Fruit fly (Drosophila melanogaster): Measurements from ENCODE around the gene CG46525.

CG46525 gene

DNA sequence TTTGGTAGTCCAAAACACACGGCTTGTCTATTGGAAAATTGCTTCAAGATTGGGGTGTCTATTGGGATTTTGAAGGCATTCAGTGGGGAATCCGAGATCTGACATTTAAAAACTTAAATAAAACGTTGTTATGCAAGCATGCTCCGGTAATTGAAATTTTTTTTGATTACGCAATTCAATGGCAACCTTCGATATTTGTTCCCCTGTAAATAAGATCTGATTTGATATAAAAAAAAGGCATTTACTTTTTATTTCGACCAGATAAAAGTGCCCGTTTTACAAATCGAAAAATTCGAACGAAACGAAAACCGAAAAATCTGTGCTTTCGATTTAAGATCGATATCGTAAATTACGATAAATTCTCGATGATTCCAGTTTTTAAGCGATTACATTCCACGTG is 3.8 kb downstream of the CG46525 start, which contains the start of the genes CG13733 and qjt:
CG13733 (minus strand) TSS at position 101 of the 400 bp plus-strand sequence.
qjt (plus strand) TSS at position 271 of the 400 bp plus-strand sequence.
- TF ChIP-seq ey (GFP tag; optimal IDR thresholded peaks at IDR 0.05): no peak
- no peak for TF ChIP-seq sv (GFP tag; optimal IDR thresholded peaks at IDR 0.05)
- no peak for TF ChIP-seq h (GFP tag; optimal IDR thresholded peaks at IDR 0.05)
- no peak for TF ChIP-seq Dfd (GFP tag; optimal IDR thresholded peaks at IDR 0.05)
- no peak for TF ChIP-seq woc (GFP tag; optimal IDR thresholded peaks at IDR 0.05)
- no peak for TF ChIP-seq CrebA (GFP tag; optimal IDR thresholded peaks at IDR 0.05; ENCODE audit: borderline replicate concordance)
- no peak for TF ChIP-seq CG9705 (GFP tag; optimal IDR thresholded peaks at IDR 0.05)
- TF ChIP-seq HLH106 (tag; optimal IDR thresholded peaks at IDR 0.05): no peak
- no peak for TF ChIP-seq N (GFP tag; optimal IDR thresholded peaks at IDR 0.05)
- TF ChIP-seq pan (optimal IDR thresholded peaks at IDR 0.05): no peak
- TF ChIP-seq sage (GFP tag; optimal IDR thresholded peaks at IDR 0.05): no peak
- TF ChIP-seq Abd-B (GFP tag; optimal IDR thresholded peaks at IDR 0.05): no peak
- TF ChIP-seq dmrt93B (GFP tag; optimal IDR thresholded peaks at IDR 0.05): no peak
- no peak for TF ChIP-seq Rel (GFP tag; optimal IDR thresholded peaks at IDR 0.05)
- no peak for TF ChIP-seq Rel (tag; optimal IDR thresholded peaks at IDR 0.05)

dm6 chr3L:17485280-17485792 is 10.3 kb downstream of the CG46525 start:
- TF ChIP-seq dsf (GFP tag; optimal IDR thresholded peaks at IDR 0.05; ENCODE audit: borderline replicate concordance) (no peak), foxo (GFP tag; optimal IDR thresholded peaks at IDR 0.05) (peak in 1 of 2 experiments; percentile 70), CrebA (GFP tag; optimal IDR thresholded peaks at IDR 0.05; ENCODE audit: borderline replicate concordance) (no peak), rgr (GFP tag; optimal IDR thresholded peaks at IDR 0.05) (peak; percentile 78), Mio (GFP tag; optimal IDR thresholded peaks at IDR 0.05) (no peak), usp (GFP tag; optimal IDR thresholded peaks at IDR 0.05) (no peak), Jra (GFP tag; optimal IDR thresholded peaks at IDR 0.05) (peak; percentile 58), pan (optimal IDR thresholded peaks at IDR 0.05) (no peak), sv (GFP tag; optimal IDR thresholded peaks at IDR 0.05) (peak; percentile 35), Myc (optimal IDR thresholded peaks at IDR 0.05) (no peak), jim (GFP tag; optimal IDR thresholded peaks at IDR 0.05) (no peak), Abd-B (GFP tag; optimal IDR thresholded peaks at IDR 0.05) (no peak), Hr83 (GFP tag; optimal IDR thresholded peaks at IDR 0.05; ENCODE audit: poor library complexity, severe bottlenecking) (peak; percentile 52), sage (GFP tag; optimal IDR thresholded peaks at IDR 0.05) (peak; percentile 25), CG32264 (GFP tag; optimal IDR thresholded peaks at IDR 0.05) (no peak), Dfd (GFP tag; optimal IDR thresholded peaks at IDR 0.05) (no peak), Hnf4 (GFP tag; optimal IDR thresholded peaks at IDR 0.05) (peak; percentile 60), brk (GFP tag; optimal IDR thresholded peaks at IDR 0.05) (peak; percentile 38), N (GFP tag; optimal IDR thresholded peaks at IDR 0.05) (no peak), Sp1 (GFP tag; optimal IDR thresholded peaks at IDR 0.05) (peak; percentile 50), GATAd (GFP tag; optimal IDR thresholded peaks at IDR 0.05) (no peak), fru (GFP tag; optimal IDR thresholded peaks at IDR 0.05) (peak; percentile 62), woc (GFP tag; optimal IDR thresholded peaks at IDR 0.05) (peak; percentile 34), Dif (GFP tag; optimal IDR thresholded peaks at IDR 0.05; ENCODE audit: partially characterized antibody) (no peak), HLH106 (tag; optimal IDR thresholded peaks at IDR 0.05) (peak; percentile 36), lola (GFP tag; optimal IDR thresholded peaks at IDR 0.05) (no peak), tai (GFP tag; optimal IDR thresholded peaks at IDR 0.05) (peak; percentile 8), ey (GFP tag; optimal IDR thresholded peaks at IDR 0.05) (peak; percentile 30), br (GFP tag; optimal IDR thresholded peaks at IDR 0.05) (peak; percentile 28), dmrt93B (GFP tag; optimal IDR thresholded peaks at IDR 0.05) (peak; percentile 46), OdsH (GFP tag; optimal IDR thresholded peaks at IDR 0.05) (peak; percentile 28), psq (GFP tag; optimal IDR thresholded peaks at IDR 0.05) (peak; percentile 40), dl (GFP tag; optimal IDR thresholded peaks at IDR 0.05; ENCODE audit: insufficient read depth in 1 of 2, partially characterized antibody in 2 of 2) (no peak), Hr78 (GFP tag; optimal IDR thresholded peaks at IDR 0.05) (no peak), Rel (GFP tag; optimal IDR thresholded peaks at IDR 0.05) (no peak), Rel (tag; optimal IDR thresholded peaks at IDR 0.05) (peak; percentile 49), h (GFP tag; optimal IDR thresholded peaks at IDR 0.05) (peak; percentile 77), CG9705 (GFP tag; optimal IDR thresholded peaks at IDR 0.05) (peak; percentile 63), Vsx2 (GFP tag; optimal IDR thresholded peaks at IDR 0.05; ENCODE audit: partially characterized antibody) (no peak)

Data from whole organism, wandering third instar larva.